Fruit fly (Drosophila melanogaster) whole organism, adult: Measurements from ENCODE around the gene sog.

ENCODE experiments used
- CG11617 ChIP-seq: fragments of 200-800 bp; sonication (Bioruptor generic); optimal IDR thresholded peaks from 2 replicates; lab custom pipeline; 2017; ENCODE audit warnings: mild to moderate bottlenecking, missing biosample characterization, missing genetic modification reagents, missing genetic modification characterization
- CG14711 ChIP-seq: fragments of 200-800 bp; sonication (Bioruptor generic); optimal IDR thresholded peaks from 2 replicates; lab custom pipeline; 2018; ENCODE audit warnings: missing biosample characterization, mild to moderate bottlenecking, missing genetic modification characterization, moderate library complexity
- cic ChIP-seq: fragments of 200-800 bp; sonication (Bioruptor generic); optimal IDR thresholded peaks from 2 replicates; lab custom pipeline; 2017; ENCODE audit warnings: missing biosample characterization, mild to moderate bottlenecking, missing genetic modification characterization, moderate library complexity
- kay ChIP-seq: fragments of 200-800 bp; sonication (Bioruptor generic); peaks from one replicate; lab custom pipeline; 2016; ENCODE audit warnings: missing biosample characterization, missing genetic modification characterization, borderline replicate concordance
- ovo ChIP-seq: fragments of 200-800 bp; sonication (Bioruptor generic); optimal IDR thresholded peaks from 2 replicates; lab custom pipeline; 2016; ENCODE audit warnings: missing biosample characterization, missing genetic modification characterization

- TF ChIP-seq CG11617 (GFP tag; lab: Kevin White, UChicago): no peak
- TF ChIP-seq ovo (GFP tag; lab: Kevin White, UChicago): no peak
- no peak for TF ChIP-seq CG14711 (tag; lab: Kevin White, UChicago)
- no peak for TF ChIP-seq cic (GFP tag; lab: Kevin White, UChicago)
- no peak for TF ChIP-seq kay (GFP tag; lab: Kevin White, UChicago)
These were observed 14.1 kb downstream of the sog start for dm6 chrX:15618953-15619630.
